Worm (Caenorhabditis elegans) whole organism, L1 larva: ENCODE data around the gene cyp-33C5.
A peak's percentile ranks its signal among the peaks of the same experiment; 100 is the strongest.

Experiments used
- C04F5.9 ChIP-seq: sonication (generic microtip); optimal IDR thresholded peaks from 2 replicates; lab custom pipeline; 2016; ENCODE audit warnings: missing genetic modification characterization, missing compliant biosample characterization
- C16A3.4 ChIP-seq: fragments of 150-350 bp; optimal IDR thresholded peaks from 2 replicates; lab custom pipeline; 2014; ENCODE audit warnings: missing biosample characterization, missing genetic modification characterization
- ama-1 ChIP-seq: fragments of 150-350 bp; optimal IDR thresholded peaks from 2 replicates; lab custom pipeline; 2014
- blmp-1 ChIP-seq: fragments of 150-350 bp; optimal IDR thresholded peaks from 2 replicates; lab custom pipeline; 2014; ENCODE audit warnings: missing biosample characterization, missing genetic modification characterization
- ceh-63 ChIP-seq: fragments of 200-800 bp; sonication (Bioruptor generic); optimal IDR thresholded peaks from 2 replicates; lab custom pipeline; 2018; ENCODE audit warnings: mild to moderate bottlenecking, missing genetic modification characterization, missing compliant biosample characterization
- ceh-8 ChIP-seq: fragments of 200-800 bp; sonication (Bioruptor generic); optimal IDR thresholded peaks from 2 replicates; lab custom pipeline; 2018; ENCODE audit warnings: mild to moderate bottlenecking, missing genetic modification characterization, moderate library complexity, missing compliant biosample characterization
- ceh-82 ChIP-seq, 3 experiments: fragments of 150-350 bp in 1 of 3; sonication (generic microtip) in 2 of 3; optimal IDR thresholded peaks; 2 replicates each; lab custom pipeline; 2014 to 2017; ENCODE audit warnings: missing biosample characterization in 3 of 3, missing genetic modification characterization in 3 of 3
- ceh-90 ChIP-seq: sonication (generic microtip); optimal IDR thresholded peaks from 2 replicates; lab custom pipeline; 2016; ENCODE audit warnings: missing genetic modification characterization, missing compliant biosample characterization
- egl-27 ChIP-seq, 2 experiments: fragments of 150-350 bp in 1 of 2; sonication (generic microtip); optimal IDR thresholded peaks; 3 replicates each; lab custom pipeline; 2017 to 2018; ENCODE audit warnings: missing biosample characterization in 2 of 2, missing genetic modification characterization in 2 of 2, missing genetic modification reagents in 2 of 2
- elt-2 ChIP-seq: sonication (generic microtip); optimal IDR thresholded peaks from 2 replicates; lab custom pipeline; 2016; ENCODE audit warnings: missing genetic modification characterization, mild to moderate bottlenecking, inconsistent platforms, missing compliant biosample characterization, missing genetic modification reagents
- elt-3 ChIP-seq, 6 experiments: fragments of 150-350 bp in 1 of 6; sonication (generic microtip); optimal IDR thresholded peaks; 2 replicates each; lab custom pipeline; 2017 to 2018; ENCODE audit warnings: missing biosample characterization in 6 of 6, missing genetic modification characterization in 6 of 6, inconsistent platforms in 1 of 6
- fkh-10 ChIP-seq: sonication (generic microtip); optimal IDR thresholded peaks from 2 replicates; lab custom pipeline; 2017; ENCODE audit warnings: missing biosample characterization, missing genetic modification reagents, missing genetic modification characterization
- fkh-8 ChIP-seq: sonication (generic microtip); optimal IDR thresholded peaks from 2 replicates; lab custom pipeline; 2016; ENCODE audit warnings: mild to moderate bottlenecking, missing genetic modification characterization, missing compliant biosample characterization
- fos-1 ChIP-seq: fragments of 150-350 bp; optimal IDR thresholded peaks from 2 replicates; lab custom pipeline; 2014; ENCODE audit warnings: missing biosample characterization, missing genetic modification characterization
- hlh-4 ChIP-seq: sonication (generic microtip); optimal IDR thresholded peaks from 2 replicates; lab custom pipeline; 2016; ENCODE audit warnings: mild to moderate bottlenecking, missing genetic modification characterization, missing compliant biosample characterization
- hpl-2 ChIP-seq: fragments of 150-350 bp; optimal IDR thresholded peaks from 2 replicates; lab custom pipeline; 2014; ENCODE audit warnings: missing biosample characterization, missing genetic modification reagents, missing genetic modification characterization
- isw-1 ChIP-seq: fragments of 200-800 bp; sonication (Bioruptor generic); IDR thresholded peaks from 2 replicates; pipeline ENCODE4 v1.3.6; 2022; ENCODE audit warnings: missing genetic modification characterization, missing compliant biosample characterization
- lin-14 ChIP-seq: fragments of 200-800 bp; sonication (Bioruptor generic); optimal IDR thresholded peaks from 2 replicates; lab custom pipeline; 2018; ENCODE audit warnings: mild to moderate bottlenecking, missing genetic modification characterization, moderate library complexity, missing compliant biosample characterization
- lin-35 ChIP-seq, 2 experiments: fragments of 150-350 bp; optimal IDR thresholded peaks; 2 replicates each; lab custom pipeline; 2014; ENCODE audit warnings: missing biosample characterization in 2 of 2, missing genetic modification characterization in 2 of 2, missing genetic modification reagents in 2 of 2
- lir-3 ChIP-seq: sonication (generic microtip); optimal IDR thresholded peaks from 2 replicates; lab custom pipeline; 2016; ENCODE audit warnings: mild to moderate bottlenecking, missing genetic modification characterization, moderate library complexity, missing compliant biosample characterization; ENCODE audit not compliant: poor library complexity
- lsy-2 ChIP-seq, 2 experiments: fragments of 150-350 bp; optimal IDR thresholded peaks; 2 replicates each; lab custom pipeline; 2014; ENCODE audit warnings: missing biosample characterization in 2 of 2, missing genetic modification characterization in 2 of 2
- mdl-1 ChIP-seq, 2 experiments: fragments of 150-350 bp; optimal IDR thresholded peaks; 2 replicates each; lab custom pipeline; 2014 to 2017; ENCODE audit warnings: missing biosample characterization in 2 of 2, missing genetic modification characterization in 2 of 2, inconsistent platforms in 1 of 2
- mep-1 ChIP-seq: fragments of 150-350 bp; optimal IDR thresholded peaks from 2 replicates; lab custom pipeline; 2014; ENCODE audit warnings: missing biosample characterization, missing genetic modification characterization
- nhr-11 ChIP-seq: fragments of 150-350 bp; optimal IDR thresholded peaks from 2 replicates; lab custom pipeline; 2014; ENCODE audit warnings: missing biosample characterization, missing genetic modification characterization
- nhr-19 ChIP-seq: fragments of 200-800 bp; sonication (Bioruptor generic); conservative IDR thresholded peaks from 2 replicates; pipeline ENCODE4 v1.3.6; 2022; ENCODE audit warnings: missing genetic modification characterization, missing compliant biosample characterization
- nhr-20 ChIP-seq: sonication (generic microtip); optimal IDR thresholded peaks from 2 replicates; lab custom pipeline; 2016; ENCODE audit warnings: mild to moderate bottlenecking, missing genetic modification characterization, missing compliant biosample characterization
- nhr-237 ChIP-seq: fragments of 150-350 bp; optimal IDR thresholded peaks from 2 replicates; lab custom pipeline; 2014; ENCODE audit warnings: missing biosample characterization, missing genetic modification characterization
- nhr-76 ChIP-seq: sonication (generic microtip); optimal IDR thresholded peaks from 2 replicates; lab custom pipeline; 2017; ENCODE audit warnings: missing biosample characterization, missing genetic modification characterization
- nhr-85 ChIP-seq: sonication (generic microtip); peaks from one replicate; lab custom pipeline; 2016; ENCODE audit warnings: missing genetic modification characterization, inconsistent platforms, missing compliant biosample characterization
- pag-3 ChIP-seq: sonication (generic microtip); optimal IDR thresholded peaks from 2 replicates; lab custom pipeline; 2017; ENCODE audit warnings: missing genetic modification characterization, mild to moderate bottlenecking, missing compliant biosample characterization, antibody characterized with exemption, borderline replicate concordance; ENCODE audit not compliant: insufficient read depth
- rnt-1 ChIP-seq: sonication (generic microtip); optimal IDR thresholded peaks from 2 replicates; lab custom pipeline; 2016; ENCODE audit warnings: mild to moderate bottlenecking, missing genetic modification characterization, moderate library complexity, missing compliant biosample characterization
- skn-1 ChIP-seq: fragments of 150-350 bp; optimal IDR thresholded peaks from 2 replicates; lab custom pipeline; 2014; ENCODE audit warnings: missing biosample characterization, missing genetic modification characterization
- snpc-4 ChIP-seq: fragments of 150-350 bp; optimal IDR thresholded peaks from 2 replicates; lab custom pipeline; 2014; ENCODE audit warnings: missing biosample characterization, missing genetic modification characterization
- sox-4 ChIP-seq: sonication (generic microtip); optimal IDR thresholded peaks from 2 replicates; lab custom pipeline; 2016; ENCODE audit warnings: missing genetic modification characterization, missing compliant biosample characterization
- swsn-7 ChIP-seq: sonication (generic microtip); optimal IDR thresholded peaks from 2 replicates; lab custom pipeline; 2016; ENCODE audit warnings: missing genetic modification characterization, missing compliant biosample characterization
- tbx-2 ChIP-seq: sonication (generic microtip); optimal IDR thresholded peaks from 2 replicates; lab custom pipeline; 2016; ENCODE audit warnings: missing genetic modification characterization, missing compliant biosample characterization
- vab-15 ChIP-seq: sonication (generic microtip); optimal IDR thresholded peaks from 2 replicates; lab custom pipeline; 2017; ENCODE audit warnings: missing genotype, mild to moderate bottlenecking, missing genetic modification characterization, missing compliant biosample characterization
- zag-1 ChIP-seq: fragments of 150-350 bp; optimal IDR thresholded peaks from 2 replicates; lab custom pipeline; 2014; ENCODE audit warnings: missing biosample characterization, missing genetic modification characterization

cyp-33C5 gene

ce11 chrV:2250126-2250590, 5.4 kb downstream of the cyp-33C5 start, which contains the start of gene cyp-33C7 (continued):
- TF ChIP-seq elt-3 (tag; optimal IDR thresholded peaks at IDR 0.05; lab: Kevin White, UChicago): peak in 1 of 6 experiments; percentile 37
- TF ChIP-seq hlh-4 (tag; lab: Kevin White, UChicago): no peak
- TF ChIP-seq blmp-1: peak; percentile 20
- peak; percentile 25 for TF ChIP-seq C16A3.4 (tag; lab: Kevin White, UChicago)
- TF ChIP-seq ceh-8 (GFP tag; lab: Kevin White, UChicago): no peak
- TF ChIP-seq mep-1 (tag; lab: Kevin White, UChicago): peak; percentile 19
- TF ChIP-seq ceh-63 (GFP tag; lab: Kevin White, UChicago): no peak
- peak in 1 of 2 experiments; percentile 50 for TF ChIP-seq mdl-1 (tag; optimal IDR thresholded peaks at IDR 0.05; lab: Kevin White, UChicago)
- peak in 1 of 3 experiments; percentile 26 for TF ChIP-seq ceh-82 (tag; optimal IDR thresholded peaks at IDR 0.05; lab: Kevin White, UChicago)
- TF ChIP-seq lir-3 (tag; lab: Kevin White, UChicago): no peak
- peak in 1 of 2 experiments; percentile 75 for TF ChIP-seq lin-35 (GFP tag; optimal IDR thresholded peaks at IDR 0.05; lab: Kevin White, UChicago)
- no peak for TF ChIP-seq swsn-7 (tag; lab: Kevin White, UChicago)
- TF ChIP-seq skn-1 (tag; lab: Kevin White, UChicago): peak; percentile 81
- peak; percentile 2 for TF ChIP-seq fkh-8 (tag; lab: Kevin White, UChicago)
- peak; percentile 89 for TF ChIP-seq nhr-20 (tag; lab: Kevin White, UChicago)
- no peak for TF ChIP-seq snpc-4 (tag; lab: Kevin White, UChicago)
- no peak for TF ChIP-seq fkh-10 (GFP tag; lab: Kevin White, UChicago)

ce11 chrV:2251774-2252173, 7.0 kb downstream of the cyp-33C5 start:
- peak; percentile 2 for TF ChIP-seq elt-2 (tag; lab: Kevin White, UChicago)
- no peak for TF ChIP-seq snpc-4 (tag; lab: Kevin White, UChicago)
- no peak for TF ChIP-seq nhr-19

ce11 chrV:2254553-2255124, 9.8 kb downstream of the cyp-33C5 start, which contains the start of gene str-253:
TSS of gene str-253 (minus strand) at chrV:2254603.
- no peak for TF ChIP-seq vab-15 (tag; lab: Kevin White, UChicago)
- no peak for TF ChIP-seq ama-1
- TF ChIP-seq hpl-2 (GFP tag; lab: Kevin White, UChicago): no peak
- no peak for TF ChIP-seq nhr-85
- no peak for TF ChIP-seq lin-14 (GFP tag; lab: Kevin White, UChicago)
- TF ChIP-seq nhr-76 (tag; lab: Kevin White, UChicago): no peak
- no peak for TF ChIP-seq pag-3 (tag; lab: Kevin White, UChicago)
- no peak for TF ChIP-seq egl-27 (tag; optimal IDR thresholded peaks at IDR 0.05; lab: Kevin White, UChicago)
- TF ChIP-seq sox-4: no peak
- TF ChIP-seq fos-1 (tag; lab: Kevin White, UChicago): no peak
- TF ChIP-seq rnt-1 (tag; lab: Kevin White, UChicago): no peak
- no peak for TF ChIP-seq zag-1 (tag; lab: Kevin White, UChicago)
- TF ChIP-seq ceh-63 (GFP tag; lab: Kevin White, UChicago): no peak
- no peak for TF ChIP-seq tbx-2
- no peak for TF ChIP-seq ceh-90
- no peak for TF ChIP-seq ceh-82 (tag; optimal IDR thresholded peaks at IDR 0.05; lab: Kevin White, UChicago)
- TF ChIP-seq C04F5.9 (tag; lab: Kevin White, UChicago): no peak
- TF ChIP-seq nhr-11 (tag; lab: Kevin White, UChicago): no peak
- TF ChIP-seq nhr-237 (tag; lab: Kevin White, UChicago): no peak

ce11 chrV:2255191-2255590, 10.4 kb downstream of the cyp-33C5 start, which contains the start of gene F41B5.1:
TSS of gene F41B5.1 (plus strand) at chrV:2255533.
- peak; percentile 9; the same call in 1 of the 2 replicates for TF ChIP-seq isw-1 (GFP tag; lab: Robert Waterston, UW)
- TF ChIP-seq lsy-2 (tag; optimal IDR thresholded peaks at IDR 0.05; lab: Kevin White, UChicago): peak in 1 of 2 experiments; percentile 3
